Worm (Caenorhabditis elegans) whole organism, early embryonic: ENCODE data around the gene F28C10.3.

Experiments
- ama-1 ChIP-seq: fragments of 150-350 bp; optimal IDR thresholded peaks from 2 replicates; lab custom pipeline; 2014
- ceh-36 ChIP-seq: sonication (generic microtip); optimal IDR thresholded peaks from 2 replicates; lab custom pipeline; 2016; ENCODE audit warnings: missing genetic modification characterization, inconsistent platforms, missing compliant biosample characterization
- hmbx-1 ChIP-seq: sonication (generic microtip); optimal IDR thresholded peaks from 2 replicates; lab custom pipeline; 2016; ENCODE audit warnings: mild to moderate bottlenecking, missing genetic modification characterization, missing compliant biosample characterization
- sea-1 ChIP-seq: fragments of 200-800 bp; sonication (Bioruptor generic); conservative IDR thresholded peaks from 2 replicates; pipeline ENCODE4 v1.3.6; 2022; ENCODE audit warnings: missing genetic modification characterization, missing compliant biosample characterization

DNA sequence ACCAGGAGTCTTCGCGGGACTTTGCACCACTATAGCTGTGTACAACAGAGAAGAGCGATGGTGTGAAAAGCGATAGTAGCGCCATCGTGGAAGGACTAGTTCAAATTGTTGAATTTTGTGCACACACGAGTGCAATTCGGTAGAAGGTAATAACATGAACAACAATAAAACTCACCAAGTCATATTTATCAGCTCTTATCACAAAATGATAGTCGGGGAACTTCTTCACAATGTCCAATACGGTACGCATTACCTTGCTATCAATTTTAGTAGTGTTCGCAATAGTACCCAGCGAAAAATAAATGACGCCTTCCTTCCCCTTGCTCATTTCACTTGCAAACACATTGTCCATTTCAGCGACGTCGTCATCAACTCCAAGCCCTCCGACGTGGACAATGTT, 8.0 kb downstream of the F28C10.3 start:
- no peak for TF ChIP-seq ceh-36 (tag; lab: Kevin White, UChicago)
- no peak for TF ChIP-seq ama-1 (lab: Kevin White, UChicago)
- TF ChIP-seq hmbx-1 (tag; lab: Kevin White, UChicago) = no peak
- no peak for TF ChIP-seq sea-1
